Worm (Caenorhabditis elegans) whole organism, L3 larva: ENCODE measurements around the gene ZK686.2.

Experiments used
- aly-2 ChIP-seq: fragments of 150-350 bp; optimal IDR thresholded peaks from 2 replicates; lab custom pipeline; 2014; ENCODE audit warnings: missing biosample characterization, missing genetic modification characterization
- ama-1 ChIP-seq: fragments of 150-350 bp; optimal IDR thresholded peaks from 2 replicates; lab custom pipeline; 2018
- ztf-4 ChIP-seq: fragments of 150-350 bp; optimal IDR thresholded peaks from 2 replicates; lab custom pipeline; 2014; ENCODE audit warnings: missing biosample characterization, missing genetic modification characterization

- no peak for TF ChIP-seq ztf-4 (tag; lab: Kevin White, UChicago)
- no peak for TF ChIP-seq aly-2 (tag; lab: Kevin White, UChicago)
- no peak for TF ChIP-seq ama-1 (lab: Kevin White, UChicago)
These were observed 46.5 kb upstream of the ZK686.2 start for ce11 chrIII:7812208-7812880.
